Fruit fly (Drosophila melanogaster): ENCODE results near the gene Septin1.

The Septin1 gene

DNA sequence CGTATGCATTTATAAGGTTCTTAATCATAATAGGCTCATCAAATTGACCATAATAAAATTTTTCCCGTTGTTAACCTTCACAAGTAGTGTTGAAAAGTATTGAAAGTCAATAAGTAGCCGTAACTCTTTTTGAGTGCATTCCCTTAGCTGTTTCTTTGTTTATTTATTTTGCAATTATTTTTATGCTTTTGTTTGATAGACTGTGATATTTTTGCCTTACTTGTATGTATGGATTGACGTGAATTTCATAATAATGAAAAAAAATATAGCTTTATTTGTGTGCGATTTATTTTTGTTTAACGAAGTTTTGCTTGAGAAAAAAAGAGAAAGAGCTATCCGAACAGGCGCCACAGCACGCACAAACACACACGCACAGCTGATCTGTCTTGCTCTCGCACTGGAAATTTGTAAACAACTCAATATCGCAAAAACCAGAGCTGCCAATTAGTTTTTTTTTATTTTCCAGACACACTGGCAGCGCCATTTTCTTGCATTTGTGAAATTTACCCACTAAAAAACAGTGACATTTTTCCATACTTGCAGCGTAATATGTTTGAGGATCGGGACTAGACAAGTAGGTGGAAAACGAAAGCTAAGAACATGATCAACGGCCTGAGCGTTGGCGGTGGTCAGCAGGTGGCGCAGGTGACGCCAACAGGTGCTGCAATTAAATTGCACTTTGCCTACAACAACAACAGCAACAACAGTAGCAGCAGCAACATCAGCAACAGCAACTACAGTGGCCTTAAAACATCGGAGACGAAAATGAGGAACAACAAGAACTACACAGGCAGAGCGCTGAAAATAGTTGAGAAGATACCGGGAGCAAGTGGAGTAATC, 11.3 kb downstream of the Septin1 start (continued):
- TF ChIP-seq Bgb (GFP tag; IDR thresholded peaks at IDR 0.05; ENCODE audit: partially characterized antibody) (no peak), ase (GFP tag; IDR thresholded peaks at IDR 0.05) (no peak), amos (GFP tag; IDR thresholded peaks at IDR 0.05; ENCODE audit: partially characterized antibody) (peak; percentile 19; the same call in 1 of the 2 replicates), MBD-R2 (GFP tag; IDR thresholded peaks at IDR 0.05) (peak; percentile 16; the same call in 1 of the 2 replicates), sens-2 (GFP tag; IDR thresholded peaks at IDR 0.05) (no peak), CG33213 (GFP tag; optimal IDR thresholded peaks at IDR 0.05) (no peak), CG12659 (GFP tag; optimal IDR thresholded peaks at IDR 0.05) (no peak), Fer2 (tag; optimal IDR thresholded peaks at IDR 0.05) (no peak), tll (GFP tag; optimal IDR thresholded peaks at IDR 0.05) (no peak), CG9215 (GFP tag; IDR thresholded peaks at IDR 0.05) (no peak), shn (GFP tag; optimal IDR thresholded peaks at IDR 0.05) (no peak), CG4404 (GFP tag; IDR thresholded peaks at IDR 0.05) (no peak), CG17829 (tag; optimal IDR thresholded peaks at IDR 0.05) (peak; percentile 20), gsb (GFP tag; IDR thresholded peaks at IDR 0.05) (no peak), mld (GFP tag; IDR thresholded peaks at IDR 0.05; ENCODE audit: partially characterized antibody) (no peak), bab2 (GFP tag; optimal IDR thresholded peaks at IDR 0.05) (no peak), CG1602 (GFP tag; optimal IDR thresholded peaks at IDR 0.05) (no peak), CG10654 (GFP tag; optimal IDR thresholded peaks at IDR 0.05) (no peak), Nf-YC (tag; optimal IDR thresholded peaks at IDR 0.05) (no peak), CG4328 (GFP tag; optimal IDR thresholded peaks at IDR 0.05) (no peak), Jarid2 (GFP tag; optimal IDR thresholded peaks at IDR 0.05) (no peak), CG12942 (GFP tag; optimal IDR thresholded peaks at IDR 0.05) (no peak), chinmo (GFP tag; IDR thresholded peaks at IDR 0.05; ENCODE audit: partially characterized antibody) (peak; percentile 76; the same call in 1 of the 4 replicates), CG15479 (GFP tag; optimal IDR thresholded peaks at IDR 0.05) (no peak), unpg (GFP tag; optimal IDR thresholded peaks at IDR 0.05) (no peak), CG13624 (GFP tag; optimal IDR thresholded peaks at IDR 0.05) (no peak), CG16779 (GFP tag; IDR thresholded peaks at IDR 0.05) (no peak), D19B (GFP tag; optimal IDR thresholded peaks at IDR 0.05) (no peak), pita (GFP tag; optimal IDR thresholded peaks at IDR 0.05) (no peak), CG14710 (tag; optimal IDR thresholded peaks at IDR 0.05) (peak; percentile 2), trem (tag; optimal IDR thresholded peaks at IDR 0.05) (peak; percentile 31), unc-4 (GFP tag; IDR thresholded peaks at IDR 0.05; ENCODE audit: partially characterized antibody) (no peak), ken (GFP tag; IDR thresholded peaks at IDR 0.05) (no peak), bcd (GFP tag; optimal IDR thresholded peaks at IDR 0.05) (no peak), stwl (tag; optimal IDR thresholded peaks at IDR 0.05) (peak; percentile 17), exex (tag; optimal IDR thresholded peaks at IDR 0.05) (peak; percentile 1), CG7963 (GFP tag; IDR thresholded peaks at IDR 0.05; ENCODE audit: partially characterized antibody) (no peak), CG3847 (GFP tag; IDR thresholded peaks at IDR 0.05) (no peak), CG1024 (GFP tag; IDR thresholded peaks at IDR 0.05) (no peak), CG6254 (GFP tag; optimal IDR thresholded peaks at IDR 0.05) (no peak), zen (tag; optimal IDR thresholded peaks at IDR 0.05) (peak; percentile 28), Deaf1 (tag; optimal IDR thresholded peaks at IDR 0.05) (no peak), Rfx (GFP tag; IDR thresholded peaks at IDR 0.05) (no peak), CG8359 (GFP tag; optimal IDR thresholded peaks at IDR 0.05; ENCODE audit: borderline replicate concordance) (no peak), D19A (tag; optimal IDR thresholded peaks at IDR 0.05) (no peak), Bdp1 (GFP tag; optimal IDR thresholded peaks at IDR 0.05) (no peak), bowl (GFP tag; IDR thresholded peaks at IDR 0.05) (no peak), CG7839 (tag; optimal IDR thresholded peaks at IDR 0.05) (no peak), CG11456 (GFP tag; IDR thresholded peaks at IDR 0.05) (no peak)

All from whole organism, embryonic.